Fruit fly (Drosophila melanogaster) whole organism, larva: ENCODE measurements around the gene dati.

ENCODE experiments used
- noc ChIP-seq: fragments of 200-800 bp; sonication (Bioruptor generic); optimal IDR thresholded peaks from 3 replicates; lab custom pipeline; 2019; ENCODE audit warnings: missing biosample characterization, mild to moderate bottlenecking, missing genetic modification characterization, moderate library complexity

dati gene

dm6 chr4:398555-398954, 3.1 kb upstream of the dati start:
- TF ChIP-seq noc (tag; lab: Kevin White, UChicago): no peak

dm6 chr4:395869-396568, 614 bp upstream of the dati start:
- TF ChIP-seq noc (tag; lab: Kevin White, UChicago): no peak

dm6 chr4:394455-394854, 950 bp downstream of the dati start:
- TF ChIP-seq noc (tag; lab: Kevin White, UChicago): no peak

- no peak for TF ChIP-seq noc (tag; lab: Kevin White, UChicago)
Measured at dm6 chr4:393190-393799, 2.1 kb downstream of the dati start.

dm6 chr4:388784-389313, 6.6 kb downstream of the dati start:
- no peak for TF ChIP-seq noc (tag; lab: Kevin White, UChicago)

- TF ChIP-seq noc (tag; lab: Kevin White, UChicago): no peak
Measured at dm6 chr4:386752-387151, 8.7 kb downstream of the dati start.

dm6 chr4:385227-385795, 10.1 kb downstream of the dati start:
- TF ChIP-seq noc (tag; lab: Kevin White, UChicago): no peak

- no peak for TF ChIP-seq noc (tag; lab: Kevin White, UChicago)
Measured at dm6 chr4:384546-384945, 10.9 kb downstream of the dati start.

dm6 chr4:380462-380861, 14.9 kb downstream of the dati start:
- TF ChIP-seq noc (tag; lab: Kevin White, UChicago): no peak

dm6 chr4:379142-379541, 16.3 kb downstream of the dati start:
- TF ChIP-seq noc (tag; lab: Kevin White, UChicago): no peak

dm6 chr4:359759-360290, 35.6 kb downstream of the dati start, which contains the start of gene Hcf:
Gene Hcf (plus strand): TSS chr4:359938.
- TF ChIP-seq noc (tag; lab: Kevin White, UChicago): no peak

dm6 chr4:358930-359268, 36.5 kb downstream of the dati start:
- no peak for TF ChIP-seq noc (tag; lab: Kevin White, UChicago)

- TF ChIP-seq noc (tag; lab: Kevin White, UChicago): no peak
Measured at dm6 chr4:358093-358929, 37.1 kb downstream of the dati start, which contains the start of gene PMCA. Gene PMCA (minus strand): TSS chr4:358917.

dm6 chr4:336021-336420, 59.4 kb downstream of the dati start:
- no peak for TF ChIP-seq noc (tag; lab: Kevin White, UChicago)

- no peak for TF ChIP-seq noc (tag; lab: Kevin White, UChicago)
Measured at dm6 chr4:332268-332667, 63.1 kb downstream of the dati start.

dm6 chr4:329119-329518, 66.3 kb downstream of the dati start:
- no peak for TF ChIP-seq noc (tag; lab: Kevin White, UChicago)
